Worm (Caenorhabditis elegans) whole organism, L4 larva: ENCODE measurements around the gene C02C6.14.

Source experiments
- F10B5.3 ChIP-seq: sonication (generic microtip); optimal IDR thresholded peaks from 2 replicates; lab custom pipeline; 2016; ENCODE audit warnings: mild to moderate bottlenecking, missing genetic modification characterization, missing compliant biosample characterization
- F37D6.2 ChIP-seq: sonication (generic microtip); optimal IDR thresholded peaks from 2 replicates; lab custom pipeline; 2016; ENCODE audit warnings: mild to moderate bottlenecking, missing genetic modification characterization, missing compliant biosample characterization
- F49E8.2 ChIP-seq: sonication (generic microtip); optimal IDR thresholded peaks from 2 replicates; lab custom pipeline; 2016; ENCODE audit warnings: missing compliant biosample characterization, mild to moderate bottlenecking, missing genetic modification characterization, borderline replicate concordance
- T26A8.4 ChIP-seq: fragments of 200-800 bp; sonication (Bioruptor generic); IDR thresholded peaks from 2 replicates; pipeline ENCODE4 v1.3.6; 2022; ENCODE audit warnings: missing genetic modification characterization, missing compliant biosample characterization
- Y75B8A.6 ChIP-seq: fragments of 200-800 bp; sonication (Bioruptor generic); IDR thresholded peaks from 2 replicates; pipeline ENCODE4 v1.3.6; 2022; ENCODE audit warnings: missing genetic modification reagents, missing genetic modification characterization, missing compliant biosample characterization
- ZK546.5 ChIP-seq, 2 experiments: sonication (generic microtip); optimal IDR thresholded peaks; 2 replicates each; lab custom pipeline; 2017; ENCODE audit warnings: missing biosample characterization in 2 of 2, missing genetic modification characterization in 2 of 2
- aha-1 ChIP-seq: fragments of 150-350 bp; peaks from one replicate; lab custom pipeline; 2014; ENCODE audit warnings: missing biosample characterization, missing genetic modification characterization
- attf-4 ChIP-seq: sonication (generic microtip); optimal IDR thresholded peaks from 3 replicates; lab custom pipeline; 2017; ENCODE audit warnings: missing biosample characterization, missing genetic modification characterization
- ceh-20 ChIP-seq: fragments of 200-800 bp; sonication (Bioruptor generic); IDR thresholded peaks from 2 replicates; pipeline ENCODE4 v1.3.6; 2022; ENCODE audit warnings: missing genetic modification reagents, missing genetic modification characterization, missing compliant biosample characterization
- ceh-44 ChIP-seq: fragments of 200-800 bp; sonication (Bioruptor generic); IDR thresholded peaks from 2 replicates; pipeline ENCODE4 v1.3.6; 2022; ENCODE audit warnings: missing genetic modification reagents, missing genetic modification characterization, missing compliant biosample characterization
- ceh-82 ChIP-seq: sonication (generic microtip); optimal IDR thresholded peaks from 2 replicates; lab custom pipeline; 2017; ENCODE audit warnings: missing biosample characterization, missing genetic modification characterization
- cey-2 ChIP-seq: sonication (generic microtip); optimal IDR thresholded peaks from 3 replicates; lab custom pipeline; 2017; ENCODE audit warnings: missing genetic modification characterization, mild to moderate bottlenecking, missing compliant biosample characterization, antibody characterized with exemption, borderline replicate concordance; ENCODE audit not compliant: insufficient read depth
- ctbp-1 ChIP-seq: fragments of 200-800 bp; sonication (Bioruptor generic); IDR thresholded peaks from 2 replicates; pipeline ENCODE4 v1.3.6; 2022; ENCODE audit warnings: missing genetic modification reagents, missing genetic modification characterization, missing compliant biosample characterization
- daf-12 ChIP-seq: fragments of 150-350 bp; optimal IDR thresholded peaks from 2 replicates; lab custom pipeline; 2014; ENCODE audit warnings: missing biosample characterization, missing genetic modification reagents, missing genetic modification characterization
- dmd-6 ChIP-seq: fragments of 200-800 bp; sonication (Bioruptor generic); IDR thresholded peaks from 2 replicates; pipeline ENCODE4 v1.3.6; 2022; ENCODE audit warnings: missing genetic modification reagents, missing genetic modification characterization, missing compliant biosample characterization
- dmd-9 ChIP-seq: fragments of 200-800 bp; sonication (Bioruptor generic); IDR thresholded peaks from 2 replicates; pipeline ENCODE4 v1.3.6; 2022; ENCODE audit warnings: missing genetic modification reagents, missing genetic modification characterization, missing compliant biosample characterization
- dpl-1 ChIP-seq: fragments of 150-350 bp; optimal IDR thresholded peaks from 2 replicates; lab custom pipeline; 2014; ENCODE audit warnings: missing biosample characterization, missing genetic modification reagents, missing genetic modification characterization
- egl-43 ChIP-seq: fragments of 200-800 bp; sonication (Bioruptor generic); IDR thresholded peaks from 2 replicates; pipeline ENCODE4 v1.3.6; 2022; ENCODE audit warnings: missing genetic modification reagents, missing genetic modification characterization, missing compliant biosample characterization
- fos-1 ChIP-seq: fragments of 150-350 bp; optimal IDR thresholded peaks from 2 replicates; lab custom pipeline; 2014; ENCODE audit warnings: missing biosample characterization, missing genetic modification characterization
- hif-1 ChIP-seq, 2 experiments: sonication (generic microtip); optimal IDR thresholded peaks; 2 replicates each; lab custom pipeline; 2016 to 2017; ENCODE audit warnings: missing compliant biosample characterization in 2 of 2, missing genetic modification characterization in 2 of 2, missing genetic modification reagents in 2 of 2, missing genotype in 2 of 2, mild to moderate bottlenecking in 1 of 2
- hlh-11 ChIP-seq: fragments of 200-800 bp; sonication (Bioruptor generic); optimal IDR thresholded peaks from 2 replicates; lab custom pipeline; 2018; ENCODE audit warnings: mild to moderate bottlenecking, missing genetic modification characterization, missing compliant biosample characterization
- hlh-30 ChIP-seq: sonication (generic microtip); optimal IDR thresholded peaks from 2 replicates; lab custom pipeline; 2017; ENCODE audit warnings: antibody characterized with exemption, mild to moderate bottlenecking, missing genetic modification characterization, missing compliant biosample characterization; ENCODE audit not compliant: insufficient read depth
- lin-13 ChIP-seq: fragments of 150-350 bp; optimal IDR thresholded peaks from 2 replicates; lab custom pipeline; 2014; ENCODE audit warnings: missing biosample characterization, missing genetic modification reagents, missing genetic modification characterization
- lin-15B ChIP-seq: fragments of 150-350 bp; sonication (generic microtip); optimal IDR thresholded peaks from 3 replicates; lab custom pipeline; 2014; ENCODE audit warnings: missing biosample characterization, missing genetic modification characterization
- lin-29 ChIP-seq: fragments of 200-800 bp; sonication (Bioruptor generic); IDR thresholded peaks from 2 replicates; pipeline ENCODE4 v1.3.6; 2022; ENCODE audit warnings: missing genetic modification reagents, missing genetic modification characterization, missing compliant biosample characterization
- lsy-2 ChIP-seq, 2 experiments: fragments of 150-350 bp in 1 of 2; sonication (generic microtip) in 1 of 2; optimal IDR thresholded peaks; 2 replicates each; lab custom pipeline; 2014 to 2017; ENCODE audit warnings: missing biosample characterization in 2 of 2, missing genetic modification characterization in 2 of 2
- madf-5 ChIP-seq, 2 experiments: fragments of 200-800 bp; sonication (Bioruptor generic); IDR thresholded peaks; 2 replicates each; pipeline ENCODE4 v1.3.6; 2022; ENCODE audit warnings: missing compliant biosample characterization in 2 of 2, missing genetic modification characterization in 2 of 2
- madf-9 ChIP-seq: fragments of 200-800 bp; sonication (Bioruptor generic); conservative IDR thresholded peaks from 2 replicates; pipeline ENCODE4 v1.3.6; 2022; ENCODE audit warnings: missing genetic modification reagents, missing genetic modification characterization, missing compliant biosample characterization
- mep-1 ChIP-seq: fragments of 150-350 bp; sonication (generic microtip); optimal IDR thresholded peaks from 3 replicates; lab custom pipeline; 2014; ENCODE audit warnings: missing biosample characterization, missing genetic modification characterization
- mes-2 ChIP-seq: sonication (generic microtip); optimal IDR thresholded peaks from 2 replicates; lab custom pipeline; 2016; ENCODE audit warnings: missing genotype, mild to moderate bottlenecking, missing genetic modification characterization, missing compliant biosample characterization; ENCODE audit not compliant: poor library complexity, severe bottlenecking
- nhr-28 ChIP-seq: fragments of 150-350 bp; optimal IDR thresholded peaks from 2 replicates; lab custom pipeline; 2014; ENCODE audit warnings: missing biosample characterization, missing genetic modification characterization
- nhr-48 ChIP-seq: sonication (generic microtip); optimal IDR thresholded peaks from 2 replicates; lab custom pipeline; 2016; ENCODE audit warnings: mild to moderate bottlenecking, missing genetic modification characterization, missing compliant biosample characterization
- nhr-77 ChIP-seq: fragments of 150-350 bp; optimal IDR thresholded peaks from 2 replicates; lab custom pipeline; 2014; ENCODE audit warnings: missing biosample characterization, missing genetic modification characterization
- pqm-1 ChIP-seq: sonication (generic microtip); optimal IDR thresholded peaks from 2 replicates; lab custom pipeline; 2017; ENCODE audit warnings: missing biosample characterization, missing genetic modification characterization
- sdz-12 ChIP-seq: fragments of 200-800 bp; sonication (Bioruptor generic); optimal IDR thresholded peaks from 2 replicates; lab custom pipeline; 2018; ENCODE audit warnings: mild to moderate bottlenecking, missing genetic modification characterization, missing compliant biosample characterization
- set-16 ChIP-seq: fragments of 200-800 bp; sonication (Bioruptor generic); IDR thresholded peaks from 2 replicates; pipeline ENCODE4 v1.3.6; 2022; ENCODE audit warnings: missing genetic modification reagents, missing genetic modification characterization, missing compliant biosample characterization
- snpc-4 ChIP-seq: fragments of 150-350 bp; optimal IDR thresholded peaks from 2 replicates; lab custom pipeline; 2014; ENCODE audit warnings: missing biosample characterization, missing genetic modification characterization
- spr-1 ChIP-seq: sonication (generic microtip); optimal IDR thresholded peaks from 2 replicates; lab custom pipeline; 2016; ENCODE audit warnings: mild to moderate bottlenecking, missing genetic modification characterization, missing compliant biosample characterization
- unc-39 ChIP-seq: sonication (generic microtip); optimal IDR thresholded peaks from 2 replicates; lab custom pipeline; 2017; ENCODE audit warnings: missing biosample characterization, missing genetic modification characterization
- unc-62 ChIP-seq, 3 experiments: fragments of 150-350 bp in 1 of 3; sonication (generic microtip); optimal IDR thresholded peaks in 2 of 3; peaks in 1 of 3; 1 replicate in 1 of 3; 2 replicates in 2 of 3; lab custom pipeline; 2014 to 2017; ENCODE audit warnings: missing biosample characterization in 3 of 3, missing genetic modification characterization in 3 of 3, missing genetic modification reagents in 3 of 3, missing genotype in 1 of 3
- zag-1 ChIP-seq: fragments of 150-350 bp; optimal IDR thresholded peaks from 2 replicates; lab custom pipeline; 2014; ENCODE audit warnings: missing biosample characterization, missing genetic modification characterization
- zfp-2 ChIP-seq: sonication (generic microtip); optimal IDR thresholded peaks from 2 replicates; lab custom pipeline; 2016; ENCODE audit warnings: mild to moderate bottlenecking, missing genetic modification characterization, missing compliant biosample characterization
- zfp-3 ChIP-seq: fragments of 200-800 bp; sonication (Bioruptor generic); conservative IDR thresholded peaks from 2 replicates; pipeline ENCODE4 v1.3.6; 2022; ENCODE audit warnings: missing genetic modification reagents, missing genetic modification characterization, missing compliant biosample characterization
- zip-2 ChIP-seq: fragments of 150-350 bp; optimal IDR thresholded peaks from 2 replicates; lab custom pipeline; 2014; ENCODE audit warnings: missing biosample characterization, missing genetic modification characterization
- ztf-7 ChIP-seq: fragments of 150-350 bp; optimal IDR thresholded peaks from 2 replicates; lab custom pipeline; 2014; ENCODE audit warnings: missing biosample characterization, missing genetic modification characterization

Gene C02C6.14

ce11 chrX:15555529-15555928 lies 18.1 kb downstream of the C02C6.14 start:
- TF ChIP-seq zag-1 (tag; lab: Kevin White, UChicago) (no peak), ctbp-1 (GFP tag; lab: Robert Waterston, UW) (no peak), Y75B8A.6 (GFP tag; lab: Robert Waterston, UW) (no peak), nhr-28 (tag; lab: Kevin White, UChicago) (no peak), pqm-1 (tag; lab: Kevin White, UChicago) (no peak), fos-1 (tag; lab: Kevin White, UChicago) (no peak), unc-62 (GFP tag; optimal IDR thresholded peaks at IDR 0.05 in 1 of 2; lab: Kevin White, UChicago) (peak in 1 of 2 experiments; percentile 80), unc-62 (tag; optimal IDR thresholded peaks at IDR 0.05; lab: Kevin White, UChicago) (no peak), attf-4 (tag; lab: Kevin White, UChicago) (no peak), lsy-2 (tag; optimal IDR thresholded peaks at IDR 0.05; lab: Kevin White, UChicago) (no peak)

- TF ChIP-seq ctbp-1 (GFP tag; lab: Robert Waterston, UW) (no peak), madf-5 (GFP tag; IDR thresholded peaks at IDR 0.05; lab: Robert Waterston, UW) (no peak), madf-9 (GFP tag; lab: Robert Waterston, UW) (no peak), lin-15B (no peak), zfp-3 (GFP tag; lab: Robert Waterston, UW) (no peak), T26A8.4 (no peak), zfp-2 (tag; lab: Kevin White, UChicago) (no peak), ceh-82 (tag; lab: Kevin White, UChicago) (no peak), F49E8.2 (tag; lab: Kevin White, UChicago) (no peak), sdz-12 (GFP tag; lab: Kevin White, UChicago) (no peak), snpc-4 (tag; lab: Kevin White, UChicago) (no peak), set-16 (GFP tag; lab: Robert Waterston, UW) (no peak), egl-43 (no peak), nhr-77 (no peak), spr-1 (no peak)
- TF ChIP-seq, all 104 proteins: peak for 0
Observed at ce11 chrX:15557849-15558248, 20.4 kb downstream of the C02C6.14 start, which contains the start of gene lron-3. Gene lron-3, minus strand, starts transcription at chrX:15557949.

- TF ChIP-seq aha-1 (peak; percentile 37), hif-1 (tag; optimal IDR thresholded peaks at IDR 0.05; lab: Kevin White, UChicago) (no peak), F10B5.3 (tag; lab: Kevin White, UChicago) (no peak), nhr-48 (tag; lab: Kevin White, UChicago) (no peak)
Observed at ce11 chrX:15559473-15559872, 22.0 kb downstream of the C02C6.14 start.

- TF ChIP-seq madf-9 (GFP tag; lab: Robert Waterston, UW) (no peak), unc-39 (tag; lab: Kevin White, UChicago) (no peak), ceh-20 (0 out of 2 replicates have a peak, but pooled peaks have one; percentile 27), lin-29 (GFP tag; lab: Robert Waterston, UW) (no peak), snpc-4 (tag; lab: Kevin White, UChicago) (no peak), ztf-7 (tag; lab: Kevin White, UChicago) (no peak), lin-13 (GFP tag; lab: Kevin White, UChicago) (no peak), hlh-11 (tag; lab: Kevin White, UChicago) (no peak), mes-2 (tag; lab: Kevin White, UChicago) (no peak), hlh-30 (tag; lab: Kevin White, UChicago) (peak; percentile 79), unc-62 (GFP tag; optimal IDR thresholded peaks at IDR 0.05 in 1 of 2; lab: Kevin White, UChicago) (peak in 1 of 2 experiments; percentile 99), unc-62 (tag; optimal IDR thresholded peaks at IDR 0.05; lab: Kevin White, UChicago) (no peak), ceh-44 (GFP tag; lab: Robert Waterston, UW) (no peak), dmd-6 (GFP tag; lab: Robert Waterston, UW) (0 out of 2 replicates have a peak, but pooled peaks have one; percentile 12), mep-1 (tag; lab: Kevin White, UChicago) (peak; percentile 4), daf-12 (no peak), madf-5 (GFP tag; IDR thresholded peaks at IDR 0.05; lab: Robert Waterston, UW) (no peak), dpl-1 (GFP tag; lab: Kevin White, UChicago) (no peak), sdz-12 (GFP tag; lab: Kevin White, UChicago) (no peak), zip-2 (tag; lab: Kevin White, UChicago) (no peak), pqm-1 (tag; lab: Kevin White, UChicago) (no peak), hif-1 (tag; optimal IDR thresholded peaks at IDR 0.05; lab: Kevin White, UChicago) (no peak), cey-2 (tag; lab: Kevin White, UChicago) (no peak), ZK546.5 (tag; optimal IDR thresholded peaks at IDR 0.05; lab: Kevin White, UChicago) (no peak), dmd-9 (GFP tag; lab: Robert Waterston, UW) (no peak), F37D6.2 (tag; lab: Kevin White, UChicago) (no peak)
Observed at ce11 chrX:15564338-15564737, 26.9 kb downstream of the C02C6.14 start.
